Worm (Caenorhabditis elegans): Measurements from ENCODE around the gene F47C12.6.

Gene F47C12.6

ce11 chrIV:4014341-4014826, 21.2 kb upstream of the F47C12.6 start (continued):
- TF ChIP-seq fkh-10 (GFP tag; optimal IDR thresholded peaks at IDR 0.05) = no peak
- 0 out of 2 replicates have a peak, but pooled peaks have one; percentile 13 for TF ChIP-seq pha-4 (GFP tag; IDR thresholded peaks at IDR 0.05)
- no peak for TF ChIP-seq pha-4 (tag; optimal IDR thresholded peaks at IDR 0.05)
- TF ChIP-seq hlh-30 (tag; optimal IDR thresholded peaks at IDR 0.05; ENCODE audit: insufficient read depth) = no peak
- 0 out of 2 replicates have a peak, but pooled peaks have one; percentile 39 for TF ChIP-seq F44E2.7 (GFP tag; IDR thresholded peaks at IDR 0.05)
- TF ChIP-seq php-3 (GFP tag; IDR thresholded peaks at IDR 0.05) = 0 out of 2 replicates have a peak, but pooled peaks have one; percentile 41

- TF ChIP-seq egl-43 (GFP tag; IDR thresholded peaks at IDR 0.05) (peak; percentile 10; the same call in 1 of the 2 replicates), unc-39 (tag; optimal IDR thresholded peaks at IDR 0.05) (no peak), set-16 (GFP tag; IDR thresholded peaks at IDR 0.05) (peak; percentile 67)
Measured at ce11 chrIV:4013621-4014020, 20.4 kb upstream of the F47C12.6 start.

- no peak for TF ChIP-seq sdz-12 (GFP tag; optimal IDR thresholded peaks at IDR 0.05)
- no peak for TF ChIP-seq nhr-102 (tag; optimal IDR thresholded peaks at IDR 0.05)
- TF ChIP-seq ceh-32 (tag; optimal IDR thresholded peaks at IDR 0.05; ENCODE audit: poor library complexity) = no peak
- no peak for TF ChIP-seq nhr-10 (tag; optimal IDR thresholded peaks at IDR 0.05)
- no peak for TF ChIP-seq daf-16 (GFP tag; optimal IDR thresholded peaks at IDR 0.05)
- TF ChIP-seq daf-16 (tag; optimal IDR thresholded peaks at IDR 0.05) = no peak
- TF ChIP-seq ZK337.2 (GFP tag; IDR thresholded peaks at IDR 0.05) = no peak
- TF ChIP-seq nhr-76 (tag; optimal IDR thresholded peaks at IDR 0.05) = no peak
- no peak for TF ChIP-seq gei-8 (GFP tag; optimal IDR thresholded peaks at IDR 0.05)
- TF ChIP-seq unc-62 (GFP tag; optimal IDR thresholded peaks at IDR 0.05 in 1 of 2) = peak in 1 of 2 experiments; percentile 7
- no peak for TF ChIP-seq unc-62 (tag; optimal IDR thresholded peaks at IDR 0.05)
- no peak for TF ChIP-seq spr-3 (GFP tag; optimal IDR thresholded peaks at IDR 0.05)
- TF ChIP-seq set-16 (GFP tag; IDR thresholded peaks at IDR 0.05) = peak; percentile 75
Measured at ce11 chrIV:4009923-4010322, 16.7 kb upstream of the F47C12.6 start.

ce11 chrIV:4008440-4008839, 15.2 kb upstream of the F47C12.6 start:
- no peak for TF ChIP-seq daf-16 (GFP tag; optimal IDR thresholded peaks at IDR 0.05)
- peak; percentile 63 for TF ChIP-seq daf-16 (tag; optimal IDR thresholded peaks at IDR 0.05)
- TF ChIP-seq F44E2.7 (GFP tag; IDR thresholded peaks at IDR 0.05) = no peak
- TF ChIP-seq unc-39 (tag; optimal IDR thresholded peaks at IDR 0.05) = no peak
- peak; percentile 15 for TF ChIP-seq nhr-77 (tag; optimal IDR thresholded peaks at IDR 0.05)
- no peak for TF ChIP-seq Y48G9A.11 (GFP tag; IDR thresholded peaks at IDR 0.05)
- peak; percentile 0 for TF ChIP-seq pqm-1 (tag; optimal IDR thresholded peaks at IDR 0.05)
- TF ChIP-seq unc-62 (GFP tag; optimal IDR thresholded peaks at IDR 0.05 in 1 of 2) = peak in 1 of 2 experiments; percentile 73
- TF ChIP-seq unc-62 (tag; optimal IDR thresholded peaks at IDR 0.05) = no peak
- TF ChIP-seq nhr-28 (tag; optimal IDR thresholded peaks at IDR 0.05) = peak; percentile 65

ce11 chrIV:4007697-4008096, 14.5 kb upstream of the F47C12.6 start, which contains the start of gene W02C12.2:
W02C12.2 (minus strand) TSS chrIV:4007973.
- TF ChIP-seq nhr-41 (GFP tag; IDR thresholded peaks at IDR 0.05) (no peak), jun-1 (tag; optimal IDR thresholded peaks at IDR 0.05) (no peak), set-16 (GFP tag; IDR thresholded peaks at IDR 0.05) (peak; percentile 43; the same call in 1 of the 2 replicates), lin-15B (tag; optimal IDR thresholded peaks at IDR 0.05) (no peak), Y5F2A.4 (GFP tag; optimal IDR thresholded peaks at IDR 0.05) (no peak), spr-1 (tag; optimal IDR thresholded peaks at IDR 0.05) (no peak), madf-9 (GFP tag; conservative IDR thresholded peaks at IDR 0.05) (no peak), dmd-8 (GFP tag; IDR thresholded peaks at IDR 0.05) (no peak), saeg-2 (GFP tag; IDR thresholded peaks at IDR 0.05) (no peak), rbr-2 (tag; optimal IDR thresholded peaks at IDR 0.05) (no peak), lin-29 (GFP tag; IDR thresholded peaks at IDR 0.05) (no peak), unc-62 (GFP tag; optimal IDR thresholded peaks at IDR 0.05 in 1 of 2) (peak in 1 of 2 experiments; percentile 60), unc-62 (tag; optimal IDR thresholded peaks at IDR 0.05) (no peak), daf-16 (GFP tag; optimal IDR thresholded peaks at IDR 0.05) (no peak), daf-16 (tag; optimal IDR thresholded peaks at IDR 0.05) (no peak), hif-1 (tag; optimal IDR thresholded peaks at IDR 0.05) (peak in 1 of 2 experiments; percentile 40), aha-1 (tag) (peak; percentile 6), cey-2 (tag; optimal IDR thresholded peaks at IDR 0.05; ENCODE audit: borderline replicate concordance, insufficient read depth) (no peak), egl-43 (GFP tag; IDR thresholded peaks at IDR 0.05) (0 out of 2 replicates have a peak, but pooled peaks have one; percentile 35), daf-8 (GFP tag; IDR thresholded peaks at IDR 0.05) (no peak), F49E8.2 (tag; optimal IDR thresholded peaks at IDR 0.05; ENCODE audit: borderline replicate concordance) (no peak), Y48G9A.11 (GFP tag; IDR thresholded peaks at IDR 0.05) (no peak)
